Worm (Caenorhabditis elegans): Measurements from ENCODE around the gene cyp-25A1.
"Not testable (repeated sequence)": the region's sequence is repeated elsewhere in the genome, so short reads cannot be mapped to it uniquely, and the experiment has no call there.

DNA sequence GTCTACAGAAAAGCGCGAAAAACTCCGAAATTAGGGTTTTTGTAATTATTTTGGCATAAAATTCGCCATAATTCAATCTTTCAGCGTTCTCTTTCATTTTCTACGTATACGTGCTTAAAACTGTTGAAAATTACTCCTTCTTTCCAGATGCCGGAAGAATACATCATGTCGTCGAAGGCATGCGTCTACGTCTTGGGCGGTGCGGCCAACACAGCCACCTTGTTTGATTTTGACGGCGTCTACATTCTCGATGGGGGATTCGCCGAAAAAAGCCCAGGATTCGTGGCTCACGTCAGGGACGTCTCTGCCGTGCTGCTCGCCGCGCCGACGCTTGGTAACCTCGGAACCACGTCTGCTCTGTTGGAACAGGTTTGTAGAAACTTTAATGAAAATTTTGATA, 12.4 kb downstream of the cyp-25A1 start, which contains the start of gene maph-1.3:
- TF ChIP-seq nhr-25, ceh-82 (tag; optimal IDR thresholded peaks at IDR 0.05): not testable (repeated sequence)

All from whole organism, L3 larva.